Worm (Caenorhabditis elegans) whole organism, mixed stage, embryonic: ENCODE results near the gene atp-4.

Experiments used
- bed-3 ChIP-seq: fragments of 200-800 bp; sonication (Bioruptor generic); optimal IDR thresholded peaks from 3 replicates; lab custom pipeline; 2018; ENCODE audit warnings: mild to moderate bottlenecking, missing genetic modification characterization, moderate library complexity, missing compliant biosample characterization
- blmp-1 ChIP-seq: fragments of 150-350 bp; optimal IDR thresholded peaks from 2 replicates; lab custom pipeline; 2014; ENCODE audit warnings: missing biosample characterization, missing genetic modification characterization
- ceh-39 ChIP-seq: fragments of 150-350 bp; optimal IDR thresholded peaks from 2 replicates; lab custom pipeline; 2014; ENCODE audit warnings: missing biosample characterization, missing genetic modification characterization
- ceh-43 ChIP-seq: fragments of 200-800 bp; sonication (Bioruptor generic); optimal IDR thresholded peaks from 2 replicates; lab custom pipeline; 2018; ENCODE audit warnings: mild to moderate bottlenecking, missing genetic modification characterization, moderate library complexity, missing compliant biosample characterization
- ceh-83 ChIP-seq: fragments of 200-800 bp; sonication (Bioruptor generic); optimal IDR thresholded peaks from 2 replicates; lab custom pipeline; 2018; ENCODE audit warnings: mild to moderate bottlenecking, missing genetic modification characterization, missing compliant biosample characterization
- ces-1 ChIP-seq: fragments of 150-350 bp; optimal IDR thresholded peaks from 2 replicates; lab custom pipeline; 2014; ENCODE audit warnings: missing biosample characterization, missing genetic modification reagents, missing genetic modification characterization
- cnd-1 ChIP-seq: fragments of 200-800 bp; sonication (Bioruptor generic); optimal IDR thresholded peaks from 2 replicates; lab custom pipeline; 2018; ENCODE audit warnings: mild to moderate bottlenecking, missing genetic modification characterization, missing compliant biosample characterization
- drap-1 ChIP-seq: fragments of 200-800 bp; sonication (Bioruptor generic); optimal IDR thresholded peaks from 3 replicates; lab custom pipeline; 2018; ENCODE audit warnings: mild to moderate bottlenecking, missing genetic modification characterization, missing compliant biosample characterization
- elt-1 ChIP-seq: sonication (generic microtip); optimal IDR thresholded peaks from 2 replicates; lab custom pipeline; 2017; ENCODE audit warnings: missing genetic modification characterization, mild to moderate bottlenecking, missing compliant biosample characterization, antibody characterized with exemption, moderate library complexity, borderline replicate concordance; ENCODE audit not compliant: insufficient read depth
- elt-3 ChIP-seq: fragments of 150-350 bp; optimal IDR thresholded peaks from 2 replicates; lab custom pipeline; 2014; ENCODE audit warnings: missing biosample characterization, missing genetic modification characterization
- flh-1 ChIP-seq: fragments of 200-800 bp; sonication (Bioruptor generic); optimal IDR thresholded peaks from 2 replicates; lab custom pipeline; 2018; ENCODE audit warnings: mild to moderate bottlenecking, missing genetic modification characterization, moderate library complexity, missing compliant biosample characterization
- hlh-1 ChIP-seq: fragments of 150-350 bp; optimal IDR thresholded peaks from 2 replicates; lab custom pipeline; 2014; ENCODE audit warnings: missing biosample characterization, missing genetic modification reagents, missing genetic modification characterization
- lin-13 ChIP-seq: fragments of 150-350 bp; optimal IDR thresholded peaks from 2 replicates; lab custom pipeline; 2014; ENCODE audit warnings: missing biosample characterization, missing genetic modification characterization
- lin-32 ChIP-seq: fragments of 200-800 bp; sonication (Bioruptor generic); optimal IDR thresholded peaks from 2 replicates; lab custom pipeline; 2018; ENCODE audit warnings: mild to moderate bottlenecking, missing genetic modification characterization, missing compliant biosample characterization
- lsy-2 ChIP-seq: fragments of 150-350 bp; optimal IDR thresholded peaks from 2 replicates; lab custom pipeline; 2014; ENCODE audit warnings: missing biosample characterization, missing genetic modification characterization
- mab-5 ChIP-seq: fragments of 150-350 bp; optimal IDR thresholded peaks from 2 replicates; lab custom pipeline; 2014; ENCODE audit warnings: missing biosample characterization, missing genetic modification characterization
- mep-1 ChIP-seq: fragments of 150-350 bp; optimal IDR thresholded peaks from 2 replicates; lab custom pipeline; 2017; ENCODE audit warnings: missing biosample characterization, missing genetic modification reagents, missing genetic modification characterization, inconsistent platforms
- mls-2 ChIP-seq: sonication (generic microtip); optimal IDR thresholded peaks from 2 replicates; lab custom pipeline; 2016; ENCODE audit warnings: mild to moderate bottlenecking, missing genetic modification characterization, moderate library complexity, missing compliant biosample characterization
- nhr-12 ChIP-seq: fragments of 150-350 bp; optimal IDR thresholded peaks from 2 replicates; lab custom pipeline; 2014; ENCODE audit warnings: missing biosample characterization, missing genetic modification characterization
- nhr-2 ChIP-seq: fragments of 150-350 bp; optimal IDR thresholded peaks from 2 replicates; lab custom pipeline; 2014; ENCODE audit warnings: missing biosample characterization, missing genetic modification characterization
- nhr-237 ChIP-seq: fragments of 150-350 bp; optimal IDR thresholded peaks from 2 replicates; lab custom pipeline; 2014; ENCODE audit warnings: missing biosample characterization, missing genetic modification characterization
- nhr-76 ChIP-seq: sonication (generic microtip); optimal IDR thresholded peaks from 2 replicates; lab custom pipeline; 2017; ENCODE audit warnings: missing biosample characterization, missing genetic modification characterization
- pha-4 ChIP-seq: fragments of 150-350 bp; optimal IDR thresholded peaks from 2 replicates; lab custom pipeline; 2018; ENCODE audit warnings: missing biosample characterization, missing genetic modification reagents, missing genetic modification characterization
- sem-2 ChIP-seq: fragments of 200-800 bp; sonication (Bioruptor generic); optimal IDR thresholded peaks from 2 replicates; lab custom pipeline; 2018; ENCODE audit warnings: mild to moderate bottlenecking, missing genetic modification characterization, missing compliant biosample characterization
- snpc-4 ChIP-seq: fragments of 150-350 bp; optimal IDR thresholded peaks from 2 replicates; lab custom pipeline; 2014; ENCODE audit warnings: missing biosample characterization, missing genetic modification characterization
- sptf-1 ChIP-seq: sonication (generic microtip); optimal IDR thresholded peaks from 2 replicates; lab custom pipeline; 2017; ENCODE audit warnings: mild to moderate bottlenecking, missing genetic modification characterization, moderate library complexity, missing compliant biosample characterization
- tbx-8 ChIP-seq: fragments of 200-800 bp; sonication (Bioruptor generic); optimal IDR thresholded peaks from 2 replicates; lab custom pipeline; 2018; ENCODE audit warnings: mild to moderate bottlenecking, missing genetic modification characterization, moderate library complexity, missing compliant biosample characterization
- unc-120 ChIP-seq: sonication (generic microtip); optimal IDR thresholded peaks from 2 replicates; lab custom pipeline; 2017; ENCODE audit warnings: missing genetic modification characterization, missing compliant biosample characterization; ENCODE audit not compliant: poor library complexity, severe bottlenecking
- unc-39 ChIP-seq: fragments of 150-350 bp; optimal IDR thresholded peaks from 2 replicates; lab custom pipeline; 2014; ENCODE audit warnings: missing biosample characterization, missing genetic modification characterization
- zip-8 ChIP-seq: fragments of 150-350 bp; optimal IDR thresholded peaks from 2 replicates; lab custom pipeline; 2014; ENCODE audit warnings: missing biosample characterization, missing genetic modification characterization
- ztf-11 ChIP-seq: fragments of 150-350 bp; optimal IDR thresholded peaks from 2 replicates; lab custom pipeline; 2014; ENCODE audit warnings: missing biosample characterization, missing genetic modification characterization

atp-4 gene

ce11 chrV:6448356-6448755 lies 21.4 kb upstream of the atp-4 start, which contains the start of gene fbxa-196:
Gene fbxa-196 (plus strand): TSS chrV:6448656.
- no peak for TF ChIP-seq lin-13 (tag; lab: Kevin White, UChicago)
- TF ChIP-seq nhr-237 (tag; lab: Kevin White, UChicago): no peak
- no peak for TF ChIP-seq blmp-1 (tag; lab: Kevin White, UChicago)
- no peak for TF ChIP-seq sem-2 (GFP tag; lab: Kevin White, UChicago)
- no peak for TF ChIP-seq mep-1 (tag; lab: Kevin White, UChicago)
- TF ChIP-seq ceh-83 (GFP tag; lab: Kevin White, UChicago): no peak
- TF ChIP-seq mls-2: no peak
- no peak for TF ChIP-seq snpc-4 (tag; lab: Kevin White, UChicago)
- TF ChIP-seq bed-3 (GFP tag; lab: Kevin White, UChicago): no peak
- TF ChIP-seq elt-1 (tag; lab: Kevin White, UChicago): no peak
- no peak for TF ChIP-seq nhr-76
- no peak for TF ChIP-seq nhr-12 (tag; lab: Kevin White, UChicago)
- TF ChIP-seq hlh-1 (tag; lab: Kevin White, UChicago): no peak
- no peak for TF ChIP-seq ces-1
- TF ChIP-seq drap-1 (GFP tag; lab: Kevin White, UChicago): no peak

ce11 chrV:6442037-6442436 lies 15.1 kb upstream of the atp-4 start, which contains the start of gene T05H4.3:
Gene T05H4.3 (plus strand): TSS chrV:6442337.
- no peak for TF ChIP-seq bed-3 (GFP tag; lab: Kevin White, UChicago)
- TF ChIP-seq nhr-2 (tag; lab: Kevin White, UChicago): no peak
- TF ChIP-seq ceh-43: no peak
- TF ChIP-seq unc-120 (tag; lab: Kevin White, UChicago): no peak
- TF ChIP-seq lsy-2 (tag; lab: Kevin White, UChicago): no peak

- TF ChIP-seq nhr-76 (no peak), mls-2 (no peak), nhr-12 (tag; lab: Kevin White, UChicago) (no peak), flh-1 (no peak), drap-1 (GFP tag; lab: Kevin White, UChicago) (no peak), pha-4 (tag; lab: Kevin White, UChicago) (no peak), elt-3 (tag; lab: Kevin White, UChicago) (no peak), sem-2 (GFP tag; lab: Kevin White, UChicago) (no peak), tbx-8 (GFP tag; lab: Kevin White, UChicago) (no peak)
Measured at ce11 chrV:6441613-6442012, 14.7 kb upstream of the atp-4 start, which contains the start of gene T05H4.15. Gene T05H4.15 (minus strand): TSS chrV:6441713.

ce11 chrV:6438601-6439000 lies 11.7 kb upstream of the atp-4 start, which contains the start of gene T05H4.4:
Gene T05H4.4 (plus strand): TSS chrV:6438901.
- TF ChIP-seq ztf-11 (tag; lab: Kevin White, UChicago) (no peak), flh-1 (no peak), mls-2 (no peak), unc-39 (tag; lab: Kevin White, UChicago) (no peak), blmp-1 (tag; lab: Kevin White, UChicago) (no peak), nhr-2 (tag; lab: Kevin White, UChicago) (no peak), elt-1 (tag; lab: Kevin White, UChicago) (no peak), hlh-1 (tag; lab: Kevin White, UChicago) (no peak), ceh-39 (tag; lab: Kevin White, UChicago) (no peak), ceh-43 (no peak), zip-8 (tag; lab: Kevin White, UChicago) (no peak)
- TF ChIP-seq, all 35 proteins: peak for 0

- no peak for TF ChIP-seq lin-32
- no peak for TF ChIP-seq cnd-1
- no peak for TF ChIP-seq elt-1 (tag; lab: Kevin White, UChicago)
- TF ChIP-seq nhr-237 (tag; lab: Kevin White, UChicago): no peak
- no peak for TF ChIP-seq ceh-39 (tag; lab: Kevin White, UChicago)
- TF ChIP-seq lin-13 (tag; lab: Kevin White, UChicago): no peak
- TF ChIP-seq snpc-4 (tag; lab: Kevin White, UChicago): no peak
- TF ChIP-seq nhr-2 (tag; lab: Kevin White, UChicago): no peak
- TF ChIP-seq hlh-1 (tag; lab: Kevin White, UChicago): no peak
- TF ChIP-seq unc-120 (tag; lab: Kevin White, UChicago): no peak
- TF ChIP-seq sem-2 (GFP tag; lab: Kevin White, UChicago): no peak
- no peak for TF ChIP-seq flh-1
- no peak for TF ChIP-seq sptf-1 (tag; lab: Kevin White, UChicago)
- TF ChIP-seq zip-8 (tag; lab: Kevin White, UChicago): no peak
- no peak for TF ChIP-seq mab-5
- no peak for TF ChIP-seq blmp-1 (tag; lab: Kevin White, UChicago)
- no peak for TF ChIP-seq lsy-2 (tag; lab: Kevin White, UChicago)
- no peak for TF ChIP-seq unc-39 (tag; lab: Kevin White, UChicago)
- no peak for TF ChIP-seq ztf-11 (tag; lab: Kevin White, UChicago)
- TF ChIP-seq nhr-76: no peak
Measured at ce11 chrV:6436332-6436731, 9.4 kb upstream of the atp-4 start, which contains the start of gene hpo-19. Gene hpo-19 (plus strand): TSS chrV:6436645.
